Worm (Caenorhabditis elegans) whole organism, L4 larva: ENCODE measurements around the gene gcy-22.

Experiments used
- F49E8.2 ChIP-seq: sonication (generic microtip); optimal IDR thresholded peaks from 2 replicates; lab custom pipeline; 2016; ENCODE audit warnings: missing compliant biosample characterization, mild to moderate bottlenecking, missing genetic modification characterization, borderline replicate concordance
- R02D3.7 ChIP-seq: fragments of 150-350 bp; sonication (generic microtip); optimal IDR thresholded peaks from 3 replicates; lab custom pipeline; 2014; ENCODE audit warnings: missing biosample characterization, missing genetic modification characterization
- attf-4 ChIP-seq: sonication (generic microtip); optimal IDR thresholded peaks from 3 replicates; lab custom pipeline; 2017; ENCODE audit warnings: missing biosample characterization, missing genetic modification characterization
- ceh-62 ChIP-seq: sonication (generic microtip); optimal IDR thresholded peaks from 2 replicates; lab custom pipeline; 2017; ENCODE audit warnings: missing biosample characterization, missing genetic modification characterization
- daf-12 ChIP-seq: fragments of 150-350 bp; optimal IDR thresholded peaks from 2 replicates; lab custom pipeline; 2014; ENCODE audit warnings: missing biosample characterization, missing genetic modification reagents, missing genetic modification characterization
- dve-1 ChIP-seq: sonication (generic microtip); optimal IDR thresholded peaks from 2 replicates; lab custom pipeline; 2017; ENCODE audit warnings: antibody characterized with exemption, mild to moderate bottlenecking, missing genetic modification characterization, missing compliant biosample characterization; ENCODE audit not compliant: insufficient read depth
- egl-43 ChIP-seq: fragments of 200-800 bp; sonication (Bioruptor generic); IDR thresholded peaks from 2 replicates; pipeline ENCODE4 v1.3.6; 2022; ENCODE audit warnings: missing genetic modification reagents, missing genetic modification characterization, missing compliant biosample characterization
- fos-1 ChIP-seq: fragments of 150-350 bp; optimal IDR thresholded peaks from 2 replicates; lab custom pipeline; 2014; ENCODE audit warnings: missing biosample characterization, missing genetic modification characterization
- mdt-29 ChIP-seq: fragments of 200-800 bp; sonication (Bioruptor generic); IDR thresholded peaks from 2 replicates; pipeline ENCODE4 v1.3.6; 2022; ENCODE audit warnings: missing genetic modification reagents, missing genetic modification characterization, missing compliant biosample characterization
- mep-1 ChIP-seq: fragments of 150-350 bp; sonication (generic microtip); optimal IDR thresholded peaks from 3 replicates; lab custom pipeline; 2014; ENCODE audit warnings: missing biosample characterization, missing genetic modification characterization
- nhr-111 ChIP-seq: fragments of 200-800 bp; sonication (Bioruptor generic); optimal IDR thresholded peaks from 2 replicates; lab custom pipeline; 2018; ENCODE audit warnings: mild to moderate bottlenecking, missing genetic modification characterization, missing compliant biosample characterization
- nhr-76 ChIP-seq: fragments of 150-350 bp; optimal IDR thresholded peaks from 2 replicates; lab custom pipeline; 2014; ENCODE audit warnings: missing biosample characterization, missing genetic modification characterization
- ztf-11 ChIP-seq: fragments of 150-350 bp; optimal IDR thresholded peaks from 2 replicates; lab custom pipeline; 2014; ENCODE audit warnings: missing biosample characterization, missing genetic modification characterization

- TF ChIP-seq fos-1 (tag; lab: Kevin White, UChicago) (no peak), F49E8.2 (tag; lab: Kevin White, UChicago) (no peak), mdt-29 (GFP tag; lab: Robert Waterston, UW) (no peak), nhr-111 (GFP tag; lab: Kevin White, UChicago) (no peak), daf-12 (tag; lab: Kevin White, UChicago) (no peak), nhr-76 (tag; lab: Kevin White, UChicago) (no peak), dve-1 (no peak), R02D3.7 (tag; lab: Kevin White, UChicago) (no peak), attf-4 (tag; lab: Kevin White, UChicago) (no peak), egl-43 (GFP tag; lab: Robert Waterston, UW) (no peak), ceh-62 (tag; lab: Kevin White, UChicago) (no peak), ztf-11 (tag; lab: Kevin White, UChicago) (no peak), mep-1 (tag; lab: Kevin White, UChicago) (no peak)
These were observed 39.0 kb downstream of the gcy-22 start for ce11 chrV:20785848-20786225.
